Worm (Caenorhabditis elegans): Measurements from ENCODE around the gene F11E6.4.

- no peak for TF ChIP-seq mep-1 (tag; optimal IDR thresholded peaks at IDR 0.05)
- TF ChIP-seq lsy-2 (tag; optimal IDR thresholded peaks at IDR 0.05): no peak
- no peak for TF ChIP-seq lin-13 (tag; optimal IDR thresholded peaks at IDR 0.05)
- no peak for TF ChIP-seq elt-1 (tag; optimal IDR thresholded peaks at IDR 0.05; ENCODE audit: borderline replicate concordance, insufficient read depth)
- no peak for TF ChIP-seq nhr-12 (tag; optimal IDR thresholded peaks at IDR 0.05)
- TF ChIP-seq unc-62 (GFP tag; optimal IDR thresholded peaks at IDR 0.05): no peak
- no peak for TF ChIP-seq ces-1 (GFP tag; optimal IDR thresholded peaks at IDR 0.05)
- TF ChIP-seq unc-39 (tag; optimal IDR thresholded peaks at IDR 0.05): no peak
- TF ChIP-seq hlh-1 (tag; optimal IDR thresholded peaks at IDR 0.05): no peak
- no peak for TF ChIP-seq blmp-1 (tag; optimal IDR thresholded peaks at IDR 0.05)
These were observed 27.7 kb downstream of the F11E6.4 start, which contains the start of gene F11E6.11 for ce11 chrIV:17442503-17442902.
